Fruit fly (Drosophila melanogaster): Measurements from ENCODE around the gene CG13053.

Gene CG13053

DNA sequence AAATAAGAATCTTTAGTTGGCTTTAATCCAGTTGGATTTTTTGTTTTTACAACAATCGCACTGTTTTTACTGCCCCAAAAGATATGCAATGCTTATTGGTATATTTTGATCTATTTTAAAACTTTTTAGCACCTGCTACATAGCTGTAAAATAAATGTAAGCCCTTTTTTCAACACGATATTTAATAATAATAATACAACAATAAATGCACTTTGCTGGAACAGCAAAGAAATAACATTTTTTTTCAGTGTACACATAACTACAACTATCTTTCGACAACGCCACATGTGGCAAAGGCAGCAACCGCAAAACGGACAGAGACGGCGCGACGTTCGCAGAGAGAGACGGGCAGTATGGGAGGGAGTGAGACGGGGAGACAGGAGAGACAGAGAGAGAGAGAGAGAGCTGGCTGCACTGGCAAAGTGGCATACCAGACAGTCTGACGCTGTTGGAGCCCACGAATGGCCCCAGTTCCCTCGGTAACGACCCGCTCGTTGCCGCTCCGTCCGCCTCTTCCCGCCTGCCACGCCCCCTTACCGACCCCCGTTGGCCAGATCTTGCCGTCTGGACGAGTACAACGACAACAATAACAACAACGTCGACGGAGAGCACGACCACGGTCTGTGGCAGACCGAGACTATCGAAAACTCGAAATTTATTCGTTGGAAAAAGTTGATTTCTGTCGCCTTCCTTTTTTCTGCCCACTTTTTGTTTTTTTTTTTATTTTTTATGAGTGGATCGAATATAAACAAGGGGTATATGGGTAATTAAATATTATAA lies 48.2 kb downstream of the CG13053 start:
- TF ChIP-seq CG32121 (GFP tag; IDR thresholded peaks at IDR 0.05), result peak; percentile 64
- TF ChIP-seq Ets98B (GFP tag; IDR thresholded peaks at IDR 0.05), result peak; percentile 69
- peak; percentile 71 for TF ChIP-seq CG34367 (tag; optimal IDR thresholded peaks at IDR 0.05)
- peak; percentile 21 for TF ChIP-seq Pif1B (GFP tag; optimal IDR thresholded peaks at IDR 0.05)
- TF ChIP-seq fd96Ca (GFP tag; IDR thresholded peaks at IDR 0.05), result peak; percentile 77; the same call in 2 of the 3 replicates
- TF ChIP-seq CG8159 (tag; optimal IDR thresholded peaks at IDR 0.05), result peak; percentile 89
- TF ChIP-seq EcR (GFP tag; optimal IDR thresholded peaks at IDR 0.05), result peak; percentile 88
- peak; percentile 92 for TF ChIP-seq CG14655 (GFP tag; optimal IDR thresholded peaks at IDR 0.05)
- peak; percentile 82 for TF ChIP-seq CG15710 (tag; optimal IDR thresholded peaks at IDR 0.05)
- TF ChIP-seq CG17806 (tag; optimal IDR thresholded peaks at IDR 0.05), result peak; percentile 38
- TF ChIP-seq gl (tag; optimal IDR thresholded peaks at IDR 0.05), result no peak
- TF ChIP-seq Snoo (tag; optimal IDR thresholded peaks at IDR 0.05), result peak; percentile 90
- peak; percentile 60 for TF ChIP-seq CG4496 (GFP tag; IDR thresholded peaks at IDR 0.05)
- peak; percentile 84 for TF ChIP-seq CG9948 (tag; optimal IDR thresholded peaks at IDR 0.05)
- TF ChIP-seq CG10348 (GFP tag; IDR thresholded peaks at IDR 0.05), result peak; percentile 21; the same call in 1 of the 2 replicates
- peak; percentile 81 for TF ChIP-seq CG8301 (tag; optimal IDR thresholded peaks at IDR 0.05)
- peak; percentile 68 for TF ChIP-seq D1 (tag; optimal IDR thresholded peaks at IDR 0.05)
- TF ChIP-seq CG13204 (GFP tag; optimal IDR thresholded peaks at IDR 0.05), result peak; percentile 97
- TF ChIP-seq CG12605 (GFP tag; IDR thresholded peaks at IDR 0.05), result peak; percentile 31
- TF ChIP-seq Pif1A (GFP tag; optimal IDR thresholded peaks at IDR 0.05), result peak; percentile 77
- TF ChIP-seq rn (GFP tag; IDR thresholded peaks at IDR 0.05), result peak; percentile 47; the same call in 1 of the 2 replicates

DNA sequence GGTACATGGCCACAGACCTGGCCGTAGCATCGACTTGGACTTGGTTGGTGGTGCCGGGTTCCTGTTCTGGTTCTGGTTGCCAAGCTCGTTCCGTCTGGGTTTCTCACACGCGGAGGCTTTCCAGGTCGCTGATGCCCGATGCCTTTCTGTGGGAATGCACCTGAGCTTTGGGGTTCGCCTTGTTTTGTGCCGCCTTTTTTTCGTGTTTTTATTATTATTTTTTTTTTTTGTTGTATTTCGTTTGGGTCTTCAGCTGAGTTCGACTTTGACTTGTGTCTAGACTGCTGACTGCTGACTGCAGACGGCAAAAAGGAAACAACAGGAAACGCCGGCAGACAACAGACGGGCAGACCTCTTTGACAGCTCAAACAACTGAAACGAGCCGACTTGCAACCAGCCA lies 49.9 kb downstream of the CG13053 start:
- no peak for TF ChIP-seq CG10348 (GFP tag; IDR thresholded peaks at IDR 0.05)
- TF ChIP-seq EcR (GFP tag; optimal IDR thresholded peaks at IDR 0.05), result peak; percentile 71
- peak; percentile 32 for TF ChIP-seq Snoo (tag; optimal IDR thresholded peaks at IDR 0.05)
- peak; percentile 64 for TF ChIP-seq CG13204 (GFP tag; optimal IDR thresholded peaks at IDR 0.05)
- no peak for TF ChIP-seq CG32121 (GFP tag; IDR thresholded peaks at IDR 0.05)
- peak; percentile 20 for TF ChIP-seq CG8159 (tag; optimal IDR thresholded peaks at IDR 0.05)
